Fruit fly (Drosophila melanogaster): ENCODE data around the gene Had1.
A peak's percentile ranks its signal among the peaks of the same experiment; 100 is the strongest.

Gene Had1

dm6 chrX:16263415-16263814 is 45.1 kb downstream of the Had1 start (continued):
- TF ChIP-seq CG17612 (GFP tag; IDR thresholded peaks at IDR 0.05) (peak; percentile 28; the same call in 1 of the 2 replicates), Blimp-1 (GFP tag; optimal IDR thresholded peaks at IDR 0.05) (peak; percentile 76), CG8924 (tag; optimal IDR thresholded peaks at IDR 0.05) (peak; percentile 83), Aef1 (GFP tag; IDR thresholded peaks at IDR 0.05) (peak; percentile 69), vvl (GFP tag; IDR thresholded peaks at IDR 0.05) (peak; percentile 90), bsh (GFP tag; optimal IDR thresholded peaks at IDR 0.05) (peak; percentile 12 to 89), CG7556 (GFP tag; optimal IDR thresholded peaks at IDR 0.05) (peak; percentile 81), Oli (tag; optimal IDR thresholded peaks at IDR 0.05) (peak; percentile 79), CG3407 (GFP tag; optimal IDR thresholded peaks at IDR 0.05) (peak; percentile 42), kni (GFP tag; optimal IDR thresholded peaks at IDR 0.05) (no peak), Dfd (GFP tag; optimal IDR thresholded peaks at IDR 0.05) (no peak), CG7987 (GFP tag; optimal IDR thresholded peaks at IDR 0.05) (peak; percentile 18), CG11723 (GFP tag; optimal IDR thresholded peaks at IDR 0.05) (peak; percentile 41), CG4820 (GFP tag; optimal IDR thresholded peaks at IDR 0.05) (peak; percentile 82), odd (GFP tag; optimal IDR thresholded peaks at IDR 0.05) (peak; percentile 62), BEAF-32 (GFP tag; optimal IDR thresholded peaks at IDR 0.05) (no peak), CoRest (tag; optimal IDR thresholded peaks at IDR 0.05) (peak; percentile 76), PHDP (tag; optimal IDR thresholded peaks at IDR 0.05) (peak; percentile 82), CG13296 (GFP tag; optimal IDR thresholded peaks at IDR 0.05) (peak; percentile 75), CG11560 (tag; IDR thresholded peaks at IDR 0.05) (peak; percentile 44; the same call in 1 of the 3 replicates), Hand (GFP tag; optimal IDR thresholded peaks at IDR 0.05) (peak; percentile 64), CG10654 (GFP tag; optimal IDR thresholded peaks at IDR 0.05) (peak; percentile 69), zf30C (GFP tag; optimal IDR thresholded peaks at IDR 0.05) (no peak), CG33557 (GFP tag; optimal IDR thresholded peaks at IDR 0.05) (peak; percentile 60), CG18599 (GFP tag; optimal IDR thresholded peaks at IDR 0.05) (peak; percentile 88), CG17385 (GFP tag; optimal IDR thresholded peaks at IDR 0.05) (peak; percentile 72), danr (GFP tag; IDR thresholded peaks at IDR 0.05) (peak; percentile 39; the same call in 1 of the 2 replicates), run (tag; optimal IDR thresholded peaks at IDR 0.05) (peak; percentile 66), CG4282 (GFP tag; optimal IDR thresholded peaks at IDR 0.05) (no peak), dmrt11E (tag; optimal IDR thresholded peaks at IDR 0.05) (peak; percentile 86), ato (GFP tag; IDR thresholded peaks at IDR 0.05; ENCODE audit: partially characterized antibody) (no peak), zen (tag; optimal IDR thresholded peaks at IDR 0.05) (peak; percentile 81), CG32532 (GFP tag; IDR thresholded peaks at IDR 0.05) (peak; percentile 82), Dad (GFP tag; optimal IDR thresholded peaks at IDR 0.05) (peak; percentile 30), Hr51 (GFP tag; optimal IDR thresholded peaks at IDR 0.05) (peak; percentile 37 to 79), Scr (GFP tag; IDR thresholded peaks at IDR 0.05; ENCODE audit: partially characterized antibody) (no peak), mirr (GFP tag; optimal IDR thresholded peaks at IDR 0.05) (peak; percentile 35), CG12219 (GFP tag; optimal IDR thresholded peaks at IDR 0.05) (peak; percentile 78), ac (GFP tag; optimal IDR thresholded peaks at IDR 0.05) (peak; percentile 38), CG32772 (GFP tag; IDR thresholded peaks at IDR 0.05) (peak; percentile 67), da (GFP tag; optimal IDR thresholded peaks at IDR 0.05) (no peak), Optix (GFP tag; IDR thresholded peaks at IDR 0.05) (peak; percentile 66; the same call in 1 of the 3 replicates), rib (GFP tag; IDR thresholded peaks at IDR 0.05) (peak; percentile 30; the same call in 1 of the 2 replicates), lmd (GFP tag; IDR thresholded peaks at IDR 0.05) (peak; percentile 80), wdn (GFP tag; IDR thresholded peaks at IDR 0.05) (peak; percentile 67), CG14860 (GFP tag; IDR thresholded peaks at IDR 0.05; ENCODE audit: partially characterized antibody) (no peak), CG10321 (GFP tag; IDR thresholded peaks at IDR 0.05) (peak; percentile 29; the same call in 1 of the 2 replicates), chinmo (GFP tag; IDR thresholded peaks at IDR 0.05; ENCODE audit: partially characterized antibody) (no peak), NC2β (GFP tag; optimal IDR thresholded peaks at IDR 0.05) (peak; percentile 42)

Data from whole organism, embryonic.